Fruit fly (Drosophila melanogaster): ENCODE results near the gene CG13305.

CG13305 gene

dm6 chr3L:8667809-8668593 lies 21.4 kb upstream of the CG13305 start:
- TF ChIP-seq CG8159 (tag; optimal IDR thresholded peaks at IDR 0.05), result peak; percentile 96
- TF ChIP-seq CG17806 (tag; optimal IDR thresholded peaks at IDR 0.05), result peak; percentile 91
- no peak for TF ChIP-seq CG10348 (GFP tag; IDR thresholded peaks at IDR 0.05)
- peak; percentile 49; the same call in 1 of the 3 replicates for TF ChIP-seq fd96Ca (GFP tag; IDR thresholded peaks at IDR 0.05)
- peak; percentile 93 for TF ChIP-seq CG15710 (tag; optimal IDR thresholded peaks at IDR 0.05)
- TF ChIP-seq Pif1B (GFP tag; optimal IDR thresholded peaks at IDR 0.05), result peak; percentile 91
- peak; percentile 63 for TF ChIP-seq CG12605 (GFP tag; IDR thresholded peaks at IDR 0.05)
- TF ChIP-seq CG32121 (GFP tag; IDR thresholded peaks at IDR 0.05), result 0 out of 2 replicates have a peak, but pooled peaks have one; percentile 11
- TF ChIP-seq rn (GFP tag; IDR thresholded peaks at IDR 0.05), result peak; percentile 65; the same call in 1 of the 2 replicates
- TF ChIP-seq D1 (tag; optimal IDR thresholded peaks at IDR 0.05), result peak; percentile 82
- peak; percentile 59 for TF ChIP-seq gl (tag; optimal IDR thresholded peaks at IDR 0.05)
- peak; percentile 58 for TF ChIP-seq EcR (GFP tag; optimal IDR thresholded peaks at IDR 0.05)
- TF ChIP-seq CG9948 (tag; optimal IDR thresholded peaks at IDR 0.05), result peak; percentile 94
- peak; percentile 59 for TF ChIP-seq CG13204 (GFP tag; optimal IDR thresholded peaks at IDR 0.05)
- TF ChIP-seq Ets98B (GFP tag; IDR thresholded peaks at IDR 0.05), result peak; percentile 32
- TF ChIP-seq CG34367 (tag; optimal IDR thresholded peaks at IDR 0.05), result peak; percentile 85
- no peak; the same call in 1 of the 3 replicates for TF ChIP-seq CG4496 (GFP tag; IDR thresholded peaks at IDR 0.05)
- TF ChIP-seq Pif1A (GFP tag; optimal IDR thresholded peaks at IDR 0.05), result peak; percentile 66
- TF ChIP-seq CG14655 (GFP tag; optimal IDR thresholded peaks at IDR 0.05), result peak; percentile 86
- TF ChIP-seq CG8301 (tag; optimal IDR thresholded peaks at IDR 0.05), result peak; percentile 75
- peak; percentile 86 for TF ChIP-seq Snoo (tag; optimal IDR thresholded peaks at IDR 0.05)

DNA sequence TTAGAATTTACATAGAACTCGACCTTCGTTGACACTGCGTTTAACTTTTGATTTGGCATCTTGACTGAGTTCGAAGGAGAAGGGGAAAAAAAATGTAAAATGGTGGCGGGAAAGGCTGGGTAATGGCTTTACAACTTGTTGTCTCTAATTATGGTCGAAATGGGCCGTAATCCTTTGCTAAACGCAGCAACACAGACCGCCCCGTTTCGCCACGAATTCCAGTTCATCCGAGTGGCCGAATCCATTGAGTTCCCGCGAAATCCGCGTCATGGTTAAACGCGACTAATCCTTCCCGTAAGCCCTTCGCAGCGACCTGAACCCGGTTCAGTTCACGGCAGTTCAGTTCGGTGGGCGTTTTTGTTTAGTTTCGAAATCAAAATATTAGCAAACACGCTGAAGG lies 19.5 kb upstream of the CG13305 start:
- TF ChIP-seq CG8159 (tag; optimal IDR thresholded peaks at IDR 0.05) (no peak), CG9948 (tag; optimal IDR thresholded peaks at IDR 0.05) (no peak), rn (GFP tag; IDR thresholded peaks at IDR 0.05) (no peak), Pif1A (GFP tag; optimal IDR thresholded peaks at IDR 0.05) (no peak), CG8301 (tag; optimal IDR thresholded peaks at IDR 0.05) (no peak), Ets98B (GFP tag; IDR thresholded peaks at IDR 0.05) (no peak)

DNA sequence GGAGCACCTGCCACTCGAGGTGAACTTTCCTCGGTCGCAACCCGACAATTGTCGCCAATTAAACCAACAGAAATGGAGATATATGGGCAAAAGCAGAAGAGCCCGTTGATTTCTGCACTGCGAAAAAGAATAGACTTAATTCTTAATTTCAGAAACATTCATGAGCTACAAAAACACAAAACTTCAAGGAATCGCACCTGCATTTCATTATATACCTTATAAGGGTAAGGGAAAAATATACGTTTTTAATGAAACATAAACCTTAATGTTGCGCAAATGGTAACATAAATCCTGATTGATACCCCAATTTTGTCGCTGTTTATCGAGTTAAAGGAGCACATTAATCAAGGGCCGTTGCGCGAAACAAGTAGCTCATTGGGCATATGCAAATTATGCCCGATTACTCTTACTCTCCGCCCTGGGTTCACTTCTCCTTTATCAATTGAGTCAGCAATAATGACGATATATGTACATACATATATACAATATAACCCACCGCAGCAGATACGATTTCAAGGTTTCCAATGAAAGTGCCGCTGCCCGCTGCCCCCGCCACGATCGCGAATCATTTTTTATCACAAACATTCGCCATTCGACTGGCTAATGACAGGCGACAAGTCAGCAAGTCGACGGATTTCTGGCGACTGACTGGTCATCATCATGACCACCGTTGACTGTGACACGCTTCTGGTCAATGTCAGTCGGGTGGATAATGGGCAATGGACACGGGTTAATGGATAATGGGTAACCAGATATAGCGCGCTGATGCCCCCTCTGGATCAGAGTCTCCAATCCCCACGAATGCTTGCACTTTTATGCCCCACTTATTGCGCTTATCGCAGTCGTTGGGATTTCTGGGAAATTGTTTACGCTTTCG lies 15.4 kb upstream of the CG13305 start:
- peak; percentile 43 for TF ChIP-seq CG17806 (tag; optimal IDR thresholded peaks at IDR 0.05)
- TF ChIP-seq Pif1A (GFP tag; optimal IDR thresholded peaks at IDR 0.05), result peak; percentile 33
- peak; percentile 33 for TF ChIP-seq CG15710 (tag; optimal IDR thresholded peaks at IDR 0.05)
- peak; percentile 5 for TF ChIP-seq Pif1B (GFP tag; optimal IDR thresholded peaks at IDR 0.05)
- TF ChIP-seq Snoo (tag; optimal IDR thresholded peaks at IDR 0.05), result no peak
- TF ChIP-seq CG8159 (tag; optimal IDR thresholded peaks at IDR 0.05), result peak; percentile 58
- TF ChIP-seq CG4496 (GFP tag; IDR thresholded peaks at IDR 0.05), result no peak
- TF ChIP-seq CG9948 (tag; optimal IDR thresholded peaks at IDR 0.05), result peak; percentile 27
- peak; percentile 81 for TF ChIP-seq EcR (GFP tag; optimal IDR thresholded peaks at IDR 0.05)

dm6 chr3L:8660800-8661199 lies 14.2 kb upstream of the CG13305 start:
- TF ChIP-seq fd96Ca (GFP tag; IDR thresholded peaks at IDR 0.05) (no peak), CG8159 (tag; optimal IDR thresholded peaks at IDR 0.05) (no peak), CG15710 (tag; optimal IDR thresholded peaks at IDR 0.05) (no peak), Pif1A (GFP tag; optimal IDR thresholded peaks at IDR 0.05) (no peak), D1 (tag; optimal IDR thresholded peaks at IDR 0.05) (no peak), CG10348 (GFP tag; IDR thresholded peaks at IDR 0.05) (no peak), Snoo (tag; optimal IDR thresholded peaks at IDR 0.05) (no peak), CG17806 (tag; optimal IDR thresholded peaks at IDR 0.05) (no peak), EcR (GFP tag; optimal IDR thresholded peaks at IDR 0.05) (no peak), CG13204 (GFP tag; optimal IDR thresholded peaks at IDR 0.05) (no peak), CG32121 (GFP tag; IDR thresholded peaks at IDR 0.05) (no peak), CG9948 (tag; optimal IDR thresholded peaks at IDR 0.05) (no peak)

DNA sequence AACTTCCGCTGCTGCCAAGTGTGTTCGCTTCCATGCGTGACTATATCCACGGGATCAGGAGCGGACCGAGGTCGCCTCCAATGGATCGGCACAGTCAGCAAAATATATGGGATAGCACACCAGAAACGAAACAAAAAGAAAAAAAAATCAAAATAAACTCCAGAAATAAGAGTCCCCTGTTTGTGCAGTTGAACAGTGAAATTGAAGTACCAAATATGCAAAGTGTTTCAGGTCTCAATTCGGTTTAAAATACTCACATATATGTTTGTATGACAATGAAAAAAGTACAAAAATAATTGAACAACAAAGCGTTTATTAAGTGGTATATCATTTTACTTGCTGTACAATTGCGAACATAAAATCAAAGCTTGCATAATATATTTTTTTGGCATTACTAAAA lies 13.0 kb upstream of the CG13305 start:
- peak; percentile 10; the same call in 1 of the 3 replicates for TF ChIP-seq CG4496 (GFP tag; IDR thresholded peaks at IDR 0.05)
- no peak for TF ChIP-seq CG14655 (GFP tag; optimal IDR thresholded peaks at IDR 0.05)

- TF ChIP-seq Pif1A (GFP tag; optimal IDR thresholded peaks at IDR 0.05) (no peak), EcR (GFP tag; optimal IDR thresholded peaks at IDR 0.05) (peak; percentile 32)
Observed at dm6 chr3L:8657787-8658186, 11.2 kb upstream of the CG13305 start.

Data from whole organism, pupa.